Worm (Caenorhabditis elegans) whole organism, L1 larva: ENCODE results near the gene lec-4.

Experiments used
- C04F5.9 ChIP-seq: sonication (generic microtip); optimal IDR thresholded peaks from 2 replicates; lab custom pipeline; 2016; ENCODE audit warnings: missing genetic modification characterization, missing compliant biosample characterization
- C16A3.4 ChIP-seq: fragments of 150-350 bp; optimal IDR thresholded peaks from 2 replicates; lab custom pipeline; 2014; ENCODE audit warnings: missing biosample characterization, missing genetic modification characterization
- C34B4.2 ChIP-seq: sonication (generic microtip); optimal IDR thresholded peaks from 2 replicates; lab custom pipeline; 2017; ENCODE audit warnings: mild to moderate bottlenecking, missing genetic modification characterization, missing compliant biosample characterization
- F16B12.6 ChIP-seq: fragments of 150-350 bp; optimal IDR thresholded peaks from 2 replicates; lab custom pipeline; 2014; ENCODE audit warnings: missing biosample characterization, missing genetic modification characterization
- Y116A8C.19 ChIP-seq: sonication (generic microtip); optimal IDR thresholded peaks from 2 replicates; lab custom pipeline; 2016; ENCODE audit warnings: missing compliant biosample characterization, missing genetic modification characterization, borderline replicate concordance
- aha-1 ChIP-seq: fragments of 150-350 bp; optimal IDR thresholded peaks from 2 replicates; lab custom pipeline; 2014; ENCODE audit warnings: missing biosample characterization, missing genetic modification characterization
- alr-1 ChIP-seq: fragments of 200-800 bp; sonication (Bioruptor generic); optimal IDR thresholded peaks from 2 replicates; lab custom pipeline; 2018; ENCODE audit warnings: borderline replicate concordance, mild to moderate bottlenecking, missing genetic modification characterization, missing compliant biosample characterization
- ama-1 ChIP-seq: fragments of 150-350 bp; optimal IDR thresholded peaks from 2 replicates; lab custom pipeline; 2014
- ceh-63 ChIP-seq: fragments of 200-800 bp; sonication (Bioruptor generic); optimal IDR thresholded peaks from 2 replicates; lab custom pipeline; 2018; ENCODE audit warnings: mild to moderate bottlenecking, missing genetic modification characterization, missing compliant biosample characterization
- ceh-82 ChIP-seq, 3 experiments: fragments of 150-350 bp in 1 of 3; sonication (generic microtip) in 2 of 3; optimal IDR thresholded peaks; 2 replicates each; lab custom pipeline; 2014 to 2017; ENCODE audit warnings: missing biosample characterization in 3 of 3, missing genetic modification characterization in 3 of 3
- ceh-88 ChIP-seq: fragments of 200-800 bp; sonication (Bioruptor generic); IDR thresholded peaks from 2 replicates; pipeline ENCODE4 v1.3.6; 2022; ENCODE audit warnings: missing genetic modification characterization, missing compliant biosample characterization
- ces-1 ChIP-seq: fragments of 150-350 bp; optimal IDR thresholded peaks from 2 replicates; lab custom pipeline; 2014; ENCODE audit warnings: missing biosample characterization, missing genetic modification reagents, missing genetic modification characterization
- dsc-1 ChIP-seq: sonication (generic microtip); optimal IDR thresholded peaks from 2 replicates; lab custom pipeline; 2016; ENCODE audit warnings: mild to moderate bottlenecking, missing genetic modification characterization, missing compliant biosample characterization
- egl-27 ChIP-seq, 2 experiments: fragments of 150-350 bp in 1 of 2; sonication (generic microtip); optimal IDR thresholded peaks; 3 replicates each; lab custom pipeline; 2017 to 2018; ENCODE audit warnings: missing biosample characterization in 2 of 2, missing genetic modification characterization in 2 of 2, missing genetic modification reagents in 2 of 2
- elt-3 ChIP-seq, 6 experiments: fragments of 150-350 bp in 1 of 6; sonication (generic microtip); optimal IDR thresholded peaks; 2 replicates each; lab custom pipeline; 2017 to 2018; ENCODE audit warnings: missing biosample characterization in 6 of 6, missing genetic modification characterization in 6 of 6, inconsistent platforms in 1 of 6
- fkh-10 ChIP-seq: sonication (generic microtip); optimal IDR thresholded peaks from 2 replicates; lab custom pipeline; 2017; ENCODE audit warnings: missing biosample characterization, missing genetic modification reagents, missing genetic modification characterization
- fkh-4 ChIP-seq: sonication (generic microtip); optimal IDR thresholded peaks from 2 replicates; lab custom pipeline; 2016; ENCODE audit warnings: missing compliant biosample characterization, missing genetic modification characterization, borderline replicate concordance
- grh-1 ChIP-seq: fragments of 200-800 bp; sonication (Bioruptor generic); IDR thresholded peaks from 2 replicates; pipeline ENCODE4 v1.3.6; 2022; ENCODE audit warnings: missing genetic modification reagents, missing genetic modification characterization, missing compliant biosample characterization
- hpl-2 ChIP-seq: fragments of 150-350 bp; optimal IDR thresholded peaks from 2 replicates; lab custom pipeline; 2014; ENCODE audit warnings: missing biosample characterization, missing genetic modification reagents, missing genetic modification characterization
- irx-1 ChIP-seq: sonication (generic microtip); optimal IDR thresholded peaks from 2 replicates; lab custom pipeline; 2016; ENCODE audit warnings: missing genetic modification characterization, missing compliant biosample characterization
- isw-1 ChIP-seq: fragments of 200-800 bp; sonication (Bioruptor generic); IDR thresholded peaks from 2 replicates; pipeline ENCODE4 v1.3.6; 2022; ENCODE audit warnings: missing genetic modification characterization, missing compliant biosample characterization
- jun-1 ChIP-seq: fragments of 150-350 bp; optimal IDR thresholded peaks from 2 replicates; lab custom pipeline; 2014; ENCODE audit warnings: missing biosample characterization, missing genetic modification reagents, missing genetic modification characterization
- lin-13 ChIP-seq: fragments of 150-350 bp; optimal IDR thresholded peaks from 2 replicates; lab custom pipeline; 2014; ENCODE audit warnings: missing biosample characterization, missing genetic modification reagents, missing genetic modification characterization
- lin-14 ChIP-seq: fragments of 200-800 bp; sonication (Bioruptor generic); optimal IDR thresholded peaks from 2 replicates; lab custom pipeline; 2018; ENCODE audit warnings: mild to moderate bottlenecking, missing genetic modification characterization, moderate library complexity, missing compliant biosample characterization
- lin-15B ChIP-seq: fragments of 150-350 bp; sonication (generic microtip); optimal IDR thresholded peaks from 3 replicates; lab custom pipeline; 2014; ENCODE audit warnings: missing biosample characterization, missing genetic modification characterization
- lin-35 ChIP-seq, 2 experiments: fragments of 150-350 bp; optimal IDR thresholded peaks; 2 replicates each; lab custom pipeline; 2014; ENCODE audit warnings: missing biosample characterization in 2 of 2, missing genetic modification characterization in 2 of 2, missing genetic modification reagents in 2 of 2
- lin-39 ChIP-seq: fragments of 150-350 bp; optimal IDR thresholded peaks from 2 replicates; lab custom pipeline; 2014; ENCODE audit warnings: missing biosample characterization, missing genetic modification reagents, missing genetic modification characterization
- lir-3 ChIP-seq: sonication (generic microtip); optimal IDR thresholded peaks from 2 replicates; lab custom pipeline; 2016; ENCODE audit warnings: mild to moderate bottlenecking, missing genetic modification characterization, moderate library complexity, missing compliant biosample characterization; ENCODE audit not compliant: poor library complexity
- mab-9 ChIP-seq: fragments of 200-800 bp; sonication (Bioruptor generic); IDR thresholded peaks from 2 replicates; pipeline ENCODE4 v1.3.6; 2022; ENCODE audit warnings: missing genetic modification reagents, missing genetic modification characterization, missing compliant biosample characterization
- mdl-1 ChIP-seq, 2 experiments: fragments of 150-350 bp; optimal IDR thresholded peaks; 2 replicates each; lab custom pipeline; 2014 to 2017; ENCODE audit warnings: missing biosample characterization in 2 of 2, missing genetic modification characterization in 2 of 2, inconsistent platforms in 1 of 2
- mef-2 ChIP-seq: fragments of 150-350 bp; optimal IDR thresholded peaks from 2 replicates; lab custom pipeline; 2014; ENCODE audit warnings: missing biosample characterization, missing genetic modification characterization
- mep-1 ChIP-seq: fragments of 150-350 bp; optimal IDR thresholded peaks from 2 replicates; lab custom pipeline; 2014; ENCODE audit warnings: missing biosample characterization, missing genetic modification characterization
- nhr-11 ChIP-seq: fragments of 150-350 bp; optimal IDR thresholded peaks from 2 replicates; lab custom pipeline; 2014; ENCODE audit warnings: missing biosample characterization, missing genetic modification characterization
- nhr-12 ChIP-seq: sonication (generic microtip); optimal IDR thresholded peaks from 2 replicates; lab custom pipeline; 2017; ENCODE audit warnings: missing biosample characterization, missing genetic modification characterization
- nhr-19 ChIP-seq: fragments of 200-800 bp; sonication (Bioruptor generic); conservative IDR thresholded peaks from 2 replicates; pipeline ENCODE4 v1.3.6; 2022; ENCODE audit warnings: missing genetic modification characterization, missing compliant biosample characterization
- nhr-237 ChIP-seq: fragments of 150-350 bp; optimal IDR thresholded peaks from 2 replicates; lab custom pipeline; 2014; ENCODE audit warnings: missing biosample characterization, missing genetic modification characterization
- nhr-47 ChIP-seq: sonication (generic microtip); optimal IDR thresholded peaks from 2 replicates; lab custom pipeline; 2016; ENCODE audit warnings: mild to moderate bottlenecking, missing genetic modification characterization, moderate library complexity, missing compliant biosample characterization
- nhr-71 ChIP-seq: sonication (generic microtip); optimal IDR thresholded peaks from 2 replicates; lab custom pipeline; 2016; ENCODE audit warnings: mild to moderate bottlenecking, missing genetic modification characterization, moderate library complexity, missing compliant biosample characterization
- nhr-76 ChIP-seq: sonication (generic microtip); optimal IDR thresholded peaks from 2 replicates; lab custom pipeline; 2017; ENCODE audit warnings: missing biosample characterization, missing genetic modification characterization
- nhr-84 ChIP-seq: sonication (generic microtip); optimal IDR thresholded peaks from 2 replicates; lab custom pipeline; 2017; ENCODE audit warnings: missing biosample characterization, missing genetic modification characterization
- nhr-85 ChIP-seq: sonication (generic microtip); peaks from one replicate; lab custom pipeline; 2016; ENCODE audit warnings: missing genetic modification characterization, inconsistent platforms, missing compliant biosample characterization
- snu-23 ChIP-seq: sonication (generic microtip); optimal IDR thresholded peaks from 2 replicates; lab custom pipeline; 2016; ENCODE audit warnings: missing genetic modification characterization, missing compliant biosample characterization
- sox-4 ChIP-seq: sonication (generic microtip); optimal IDR thresholded peaks from 2 replicates; lab custom pipeline; 2016; ENCODE audit warnings: missing genetic modification characterization, missing compliant biosample characterization
- sptf-1 ChIP-seq: fragments of 150-350 bp; optimal IDR thresholded peaks from 2 replicates; lab custom pipeline; 2014; ENCODE audit warnings: missing biosample characterization, missing genetic modification characterization
- sup-37 ChIP-seq: fragments of 200-800 bp; sonication (Bioruptor generic); optimal IDR thresholded peaks from 2 replicates; lab custom pipeline; 2018; ENCODE audit warnings: mild to moderate bottlenecking, missing genetic modification characterization, missing compliant biosample characterization
- swsn-7 ChIP-seq: sonication (generic microtip); optimal IDR thresholded peaks from 2 replicates; lab custom pipeline; 2016; ENCODE audit warnings: missing genetic modification characterization, missing compliant biosample characterization
- tbx-2 ChIP-seq: sonication (generic microtip); optimal IDR thresholded peaks from 2 replicates; lab custom pipeline; 2016; ENCODE audit warnings: missing genetic modification characterization, missing compliant biosample characterization
- tlp-1 ChIP-seq: fragments of 150-350 bp; optimal IDR thresholded peaks from 2 replicates; lab custom pipeline; 2014; ENCODE audit warnings: missing biosample characterization, missing genetic modification characterization
- unc-30 ChIP-seq: sonication (generic microtip); optimal IDR thresholded peaks from 2 replicates; lab custom pipeline; 2017; ENCODE audit warnings: missing biosample characterization, missing genetic modification characterization
- vab-15 ChIP-seq: sonication (generic microtip); optimal IDR thresholded peaks from 2 replicates; lab custom pipeline; 2017; ENCODE audit warnings: missing genotype, mild to moderate bottlenecking, missing genetic modification characterization, missing compliant biosample characterization
- zag-1 ChIP-seq: fragments of 150-350 bp; optimal IDR thresholded peaks from 2 replicates; lab custom pipeline; 2014; ENCODE audit warnings: missing biosample characterization, missing genetic modification characterization
- zip-4 ChIP-seq: fragments of 200-800 bp; sonication (Bioruptor generic); optimal IDR thresholded peaks from 2 replicates; lab custom pipeline; 2018; ENCODE audit warnings: mild to moderate bottlenecking, missing genetic modification characterization, moderate library complexity, missing compliant biosample characterization
- ztf-11 ChIP-seq, 2 experiments: sonication (generic microtip); optimal IDR thresholded peaks; 2 replicates each; lab custom pipeline; 2016 to 2017; ENCODE audit warnings: missing genetic modification characterization in 2 of 2, missing biosample characterization in 1 of 2, missing compliant biosample characterization in 1 of 2
- ztf-4 ChIP-seq: fragments of 150-350 bp; optimal IDR thresholded peaks from 2 replicates; lab custom pipeline; 2014; ENCODE audit warnings: missing biosample characterization, missing genetic modification characterization

lec-4 gene

ce11 chrIII:3786427-3786935, 13.4 kb upstream of the lec-4 start, which contains the start of gene acy-3:
Gene acy-3, minus strand, starts transcription at chrIII:3786477.
- TF ChIP-seq lin-15B (tag; lab: Kevin White, UChicago) (no peak), ces-1 (no peak), mef-2 (no peak), nhr-11 (tag; lab: Kevin White, UChicago) (peak; percentile 24), lin-39 (tag; lab: Kevin White, UChicago) (no peak), mep-1 (tag; lab: Kevin White, UChicago) (no peak), ceh-63 (GFP tag; lab: Kevin White, UChicago) (no peak), ama-1 (lab: Kevin White, UChicago) (no peak), nhr-237 (tag; lab: Kevin White, UChicago) (no peak), hpl-2 (GFP tag; lab: Kevin White, UChicago) (no peak), jun-1 (tag; lab: Kevin White, UChicago) (peak; percentile 7), mab-9 (GFP tag; lab: Robert Waterston, UW) (no peak), isw-1 (GFP tag; lab: Robert Waterston, UW) (no peak), lin-13 (GFP tag; lab: Kevin White, UChicago) (no peak), tbx-2 (tag; lab: Kevin White, UChicago) (peak; percentile 31), zip-4 (no peak), fkh-4 (tag; lab: Kevin White, UChicago) (no peak), nhr-19 (GFP tag; lab: Robert Waterston, UW) (peak; percentile 67), nhr-47 (tag; lab: Kevin White, UChicago) (peak; percentile 56), snu-23 (peak; percentile 76), C04F5.9 (tag; lab: Kevin White, UChicago) (no peak), F16B12.6 (tag; lab: Kevin White, UChicago) (no peak), egl-27 (tag; optimal IDR thresholded peaks at IDR 0.05; lab: Kevin White, UChicago) (peak in 1 of 2 experiments; percentile 19), lin-35 (GFP tag; optimal IDR thresholded peaks at IDR 0.05; lab: Kevin White, UChicago) (peak; percentile 5 to 40), C16A3.4 (no peak), grh-1 (GFP tag; lab: Robert Waterston, UW) (no peak), lir-3 (tag; lab: Kevin White, UChicago) (no peak), nhr-84 (tag; lab: Kevin White, UChicago) (no peak), mdl-1 (tag; optimal IDR thresholded peaks at IDR 0.05; lab: Kevin White, UChicago) (peak in 1 of 2 experiments; percentile 30), lin-14 (GFP tag; lab: Kevin White, UChicago) (peak; percentile 78), elt-3 (tag; optimal IDR thresholded peaks at IDR 0.05; lab: Kevin White, UChicago) (peak in 1 of 6 experiments; percentile 18), swsn-7 (peak; percentile 51), C34B4.2 (no peak), tlp-1 (tag; lab: Kevin White, UChicago) (no peak), ceh-88 (GFP tag; lab: Robert Waterston, UW) (no peak), fkh-10 (GFP tag; lab: Kevin White, UChicago) (no peak), nhr-12 (tag; lab: Kevin White, UChicago) (no peak), sptf-1 (tag; lab: Kevin White, UChicago) (no peak), aha-1 (tag; lab: Kevin White, UChicago) (no peak), nhr-85 (tag; lab: Kevin White, UChicago) (peak; percentile 86), irx-1 (tag; lab: Kevin White, UChicago) (no peak), zag-1 (tag; lab: Kevin White, UChicago) (no peak), nhr-76 (tag; lab: Kevin White, UChicago) (no peak), ztf-11 (tag; optimal IDR thresholded peaks at IDR 0.05; lab: Kevin White, UChicago) (no peak), ceh-82 (tag; optimal IDR thresholded peaks at IDR 0.05; lab: Kevin White, UChicago) (no peak), dsc-1 (tag; lab: Kevin White, UChicago) (no peak), Y116A8C.19 (tag; lab: Kevin White, UChicago) (no peak), ztf-4 (tag; lab: Kevin White, UChicago) (peak; percentile 52), alr-1 (tag; lab: Kevin White, UChicago) (no peak), unc-30 (tag; lab: Kevin White, UChicago) (no peak), vab-15 (tag; lab: Kevin White, UChicago) (no peak), nhr-71 (tag; lab: Kevin White, UChicago) (peak; percentile 85), sup-37 (GFP tag; lab: Kevin White, UChicago) (peak; percentile 25), sox-4 (tag; lab: Kevin White, UChicago) (no peak)
